Worm (Caenorhabditis elegans): ENCODE results near the gene mgl-3.

Gene mgl-3

DNA sequence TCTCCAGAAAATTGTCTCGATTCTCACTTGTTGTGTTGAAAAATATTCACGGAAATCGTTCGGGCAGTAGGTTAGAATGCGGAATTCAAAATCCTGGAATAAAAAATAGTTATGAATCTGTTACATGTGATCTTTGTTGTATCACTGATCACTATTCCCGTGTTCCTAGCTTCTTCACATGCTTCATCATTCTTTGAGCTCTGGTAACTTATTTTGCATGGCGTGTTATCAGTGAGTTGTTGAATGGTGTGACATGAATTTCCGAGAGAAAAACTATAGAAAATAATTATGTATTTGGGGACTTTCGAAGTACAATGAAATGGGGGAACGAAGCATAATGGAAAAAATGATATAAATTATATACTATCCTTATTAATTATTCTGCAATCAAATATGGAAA is 45.2 kb upstream of the mgl-3 start:
- peak; percentile 4 for TF ChIP-seq snpc-1.3 (tag; optimal IDR thresholded peaks at IDR 0.05; ENCODE audit: insufficient read depth)
- TF ChIP-seq nfya-1 (tag; optimal IDR thresholded peaks at IDR 0.05; ENCODE audit: borderline replicate concordance, insufficient read depth), result no peak
- 0 out of 2 replicates have a peak, but pooled peaks have one; percentile 46 for TF ChIP-seq attf-6 (GFP tag; IDR thresholded peaks at IDR 0.05)
- no peak for TF ChIP-seq ztf-3 (GFP tag; optimal IDR thresholded peaks at IDR 0.05)
- TF ChIP-seq nhr-80 (tag; optimal IDR thresholded peaks at IDR 0.05), result peak; percentile 43
- peak; percentile 1 for TF ChIP-seq tlf-1 (GFP tag; optimal IDR thresholded peaks at IDR 0.05)
- no peak for TF ChIP-seq egrh-3 (GFP tag; IDR thresholded peaks at IDR 0.05)
- 0 out of 2 replicates have a peak, but pooled peaks have one; percentile 10 for TF ChIP-seq B0336.3 (GFP tag; IDR thresholded peaks at IDR 0.05)
- TF ChIP-seq snpc-4 (GFP tag; optimal IDR thresholded peaks at IDR 0.05), result no peak
- TF ChIP-seq snpc-4 (tag; optimal IDR thresholded peaks at IDR 0.05), result peak in 1 of 4 experiments; percentile 45
- TF ChIP-seq chd-7 (tag; optimal IDR thresholded peaks at IDR 0.05), result no peak
- no peak for TF ChIP-seq fkh-3 (tag; optimal IDR thresholded peaks at IDR 0.05)
- no peak for TF ChIP-seq sdz-38 (tag; optimal IDR thresholded peaks at IDR 0.05)
- TF ChIP-seq hmg-1.2 (GFP tag; IDR thresholded peaks at IDR 0.05), result 0 out of 2 replicates have a peak, but pooled peaks have one; percentile 16
- no peak for TF ChIP-seq lin-54 (GFP tag; optimal IDR thresholded peaks at IDR 0.05)
- TF ChIP-seq T07F8.4 (tag; optimal IDR thresholded peaks at IDR 0.05), result no peak
- TF ChIP-seq ztf-26 (tag; optimal IDR thresholded peaks at IDR 0.05), result no peak

DNA sequence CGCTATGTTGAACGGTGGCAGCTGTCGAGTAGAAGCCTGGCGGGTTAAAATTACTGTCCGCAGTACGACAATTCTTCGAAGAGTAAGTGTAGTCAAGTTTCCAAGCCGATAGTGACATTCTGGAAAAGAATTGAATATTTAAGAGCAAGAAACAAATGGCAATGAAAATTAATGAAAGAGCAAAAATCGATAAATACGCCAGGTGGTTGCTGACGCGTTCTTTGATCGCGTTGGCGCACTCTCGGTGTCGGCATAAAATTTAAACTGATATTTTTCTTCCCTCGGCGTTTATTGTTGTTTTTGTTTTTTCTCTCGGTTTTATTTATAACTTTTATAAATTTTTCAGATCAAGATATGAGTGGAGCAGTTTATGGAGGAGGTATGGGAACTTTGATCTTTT is 44.1 kb upstream of the mgl-3 start, which contains the start of the genes perm-3 and swsn-6:
TSS of gene perm-3 (minus strand) at position 118 of the 400 bp plus-strand sequence.
TSS of gene swsn-6 (plus strand) at position 347 of the 400 bp plus-strand sequence.
- TF ChIP-seq gei-17 (GFP tag; optimal IDR thresholded peaks at IDR 0.05) (peak; percentile 16), madf-3 (GFP tag; IDR thresholded peaks at IDR 0.05) (peak; percentile 64; the same call in 1 of the 2 replicates), madf-8 (GFP tag; conservative IDR thresholded peaks at IDR 0.05) (no peak), aptf-2 (GFP tag; conservative IDR thresholded peaks at IDR 0.05) (no peak), hmg-1.2 (GFP tag; IDR thresholded peaks at IDR 0.05) (peak; percentile 40; the same call in 1 of the 2 replicates), unc-130 (GFP tag; optimal IDR thresholded peaks at IDR 0.05) (peak; percentile 14), Y56A3A.18 (GFP tag; IDR thresholded peaks at IDR 0.05) (no peak), rcor-1 (GFP tag; IDR thresholded peaks at IDR 0.05) (0 out of 2 replicates have a peak, but pooled peaks have one; percentile 30), lir-1 (GFP tag; conservative IDR thresholded peaks at IDR 0.05) (peak; percentile 34; the same call in 1 of the 2 replicates), ceh-58 (GFP tag; IDR thresholded peaks at IDR 0.05) (no peak), snpc-4 (GFP tag; optimal IDR thresholded peaks at IDR 0.05) (peak; percentile 81), snpc-4 (tag; optimal IDR thresholded peaks at IDR 0.05) (peak; percentile 50 to 88 (median 77)), nhr-80 (tag; optimal IDR thresholded peaks at IDR 0.05) (peak; percentile 54), B0035.1 (tag; optimal IDR thresholded peaks at IDR 0.05) (no peak), F23B12.7 (tag; optimal IDR thresholded peaks at IDR 0.05; ENCODE audit: insufficient read depth) (peak; percentile 34), lin-35 (GFP tag; optimal IDR thresholded peaks at IDR 0.05) (peak in 2 of 3 experiments; percentile 33 to 79), madf-6 (GFP tag; IDR thresholded peaks at IDR 0.05) (peak; percentile 70; the same call in 1 of the 2 replicates), efl-1 (GFP tag; optimal IDR thresholded peaks at IDR 0.05) (peak; percentile 16), ekl-4 (GFP tag; IDR thresholded peaks at IDR 0.05) (peak; percentile 83), Y53G8AR.9 (GFP tag; conservative IDR thresholded peaks at IDR 0.05) (peak; percentile 80; the same call in 1 of the 2 replicates), snpc-1.3 (tag; optimal IDR thresholded peaks at IDR 0.05; ENCODE audit: insufficient read depth) (peak; percentile 18), mxl-1 (tag; optimal IDR thresholded peaks at IDR 0.05) (no peak), ceh-100 (GFP tag; IDR thresholded peaks at IDR 0.05) (0 out of 2 replicates have a peak, but pooled peaks have one; percentile 22), pbrm-1 (GFP tag; IDR thresholded peaks at IDR 0.05) (peak; percentile 83), lin-26 (GFP tag; IDR thresholded peaks at IDR 0.05) (no peak), rec-8 (tag; optimal IDR thresholded peaks at IDR 0.05) (no peak), tbp1 (GFP tag; optimal IDR thresholded peaks at IDR 0.05) (peak; percentile 50), repo-1 (tag; optimal IDR thresholded peaks at IDR 0.05) (no peak), fkh-3 (tag; optimal IDR thresholded peaks at IDR 0.05) (no peak), mcd-1 (GFP tag; IDR thresholded peaks at IDR 0.05) (peak; percentile 83), B0336.3 (GFP tag; IDR thresholded peaks at IDR 0.05) (peak; percentile 61), unc-62 (GFP tag; optimal IDR thresholded peaks at IDR 0.05) (no peak), lin-54 (GFP tag; optimal IDR thresholded peaks at IDR 0.05) (peak; percentile 81), nfya-1 (tag; optimal IDR thresholded peaks at IDR 0.05; ENCODE audit: borderline replicate concordance, insufficient read depth) (no peak), pha-4 (tag; optimal IDR thresholded peaks at IDR 0.05) (peak; percentile 0), lsl-1 (GFP tag; optimal IDR thresholded peaks at IDR 0.05) (peak; percentile 41)
